Fruit fly (Drosophila melanogaster): Measurements from ENCODE around the gene CG17919.

CG17919 gene

DNA sequence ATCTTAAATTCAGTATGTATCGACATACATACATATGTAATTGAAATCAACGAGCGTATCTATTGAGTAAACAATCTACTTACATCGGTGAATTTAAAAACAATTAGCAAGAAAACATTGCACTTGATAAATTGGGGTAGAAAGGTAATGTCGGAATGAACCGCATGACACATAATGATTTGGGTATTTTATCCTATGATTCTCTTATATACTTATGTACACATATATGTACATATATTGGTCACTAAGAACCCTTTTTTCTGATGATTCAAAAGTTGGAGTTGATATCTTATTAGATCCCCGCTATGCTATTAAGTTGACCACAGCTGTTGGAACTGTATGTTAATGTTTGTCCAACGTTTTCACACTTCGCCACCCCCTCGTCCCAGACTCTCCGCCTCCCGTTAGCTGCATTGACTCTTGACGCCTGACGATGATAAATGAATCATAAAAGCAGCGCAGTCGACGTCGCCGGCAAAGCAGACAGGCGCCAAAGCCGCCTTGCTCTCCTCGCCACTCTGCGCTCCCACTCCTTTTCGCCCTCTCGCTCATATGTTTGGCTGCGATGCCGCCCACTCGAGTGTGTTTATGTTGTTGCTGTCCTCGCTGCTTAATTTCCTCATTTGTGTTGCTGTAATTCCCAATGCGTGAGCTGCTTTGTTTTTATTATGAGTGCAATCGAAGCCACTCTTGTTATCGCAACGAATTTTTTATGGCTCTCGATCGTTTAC is 9.2 kb downstream of the CG17919 start (continued):
- TF ChIP-seq ham (GFP tag; IDR thresholded peaks at IDR 0.05) = no peak
- peak; percentile 29 for TF ChIP-seq CG1233 (GFP tag; optimal IDR thresholded peaks at IDR 0.05)
- no peak for TF ChIP-seq CG4282 (GFP tag; optimal IDR thresholded peaks at IDR 0.05)
- no peak for TF ChIP-seq CG33557 (GFP tag; optimal IDR thresholded peaks at IDR 0.05)
- no peak for TF ChIP-seq CG15601 (tag; optimal IDR thresholded peaks at IDR 0.05)
- TF ChIP-seq nom (GFP tag; optimal IDR thresholded peaks at IDR 0.05) = no peak
- TF ChIP-seq CG12391 (tag; optimal IDR thresholded peaks at IDR 0.05) = peak; percentile 50
- peak; percentile 48 for TF ChIP-seq CG2712 (tag; optimal IDR thresholded peaks at IDR 0.05)
- no peak for TF ChIP-seq CG7271 (tag; optimal IDR thresholded peaks at IDR 0.05)
- peak; percentile 60 for TF ChIP-seq CG7839 (tag; optimal IDR thresholded peaks at IDR 0.05)
- TF ChIP-seq Abd-B (GFP tag; optimal IDR thresholded peaks at IDR 0.05) = no peak
- no peak for TF ChIP-seq CG12769 (tag; optimal IDR thresholded peaks at IDR 0.05)
- no peak for TF ChIP-seq Doc2 (GFP tag; IDR thresholded peaks at IDR 0.05)
- TF ChIP-seq GATAe (GFP tag; conservative IDR thresholded peaks at IDR 0.05) = no peak
- TF ChIP-seq amos (GFP tag; IDR thresholded peaks at IDR 0.05; ENCODE audit: partially characterized antibody) = no peak
- no peak for TF ChIP-seq disco-r (GFP tag; optimal IDR thresholded peaks at IDR 0.05)
- TF ChIP-seq CG14710 (tag; optimal IDR thresholded peaks at IDR 0.05) = peak; percentile 17
- TF ChIP-seq row (GFP tag; IDR thresholded peaks at IDR 0.05) = peak; percentile 44
- peak; percentile 45 for TF ChIP-seq pros (GFP tag; optimal IDR thresholded peaks at IDR 0.05)
- no peak for TF ChIP-seq HLH4C (GFP tag; IDR thresholded peaks at IDR 0.05; ENCODE audit: partially characterized antibody)
- no peak; the same call in 2 of the 3 replicates for TF ChIP-seq B-H1 (GFP tag; IDR thresholded peaks at IDR 0.05)
- TF ChIP-seq unpg (GFP tag; optimal IDR thresholded peaks at IDR 0.05) = peak; percentile 9
- no peak for TF ChIP-seq Dbx (GFP tag; IDR thresholded peaks at IDR 0.05)
- TF ChIP-seq CG12942 (GFP tag; optimal IDR thresholded peaks at IDR 0.05) = no peak
- no peak for TF ChIP-seq sisA (GFP tag; IDR thresholded peaks at IDR 0.05)
- TF ChIP-seq btn (GFP tag; optimal IDR thresholded peaks at IDR 0.05) = no peak
- TF ChIP-seq ind (GFP tag; optimal IDR thresholded peaks at IDR 0.05) = peak; percentile 2
- no peak for TF ChIP-seq Usf (GFP tag; optimal IDR thresholded peaks at IDR 0.05)
- TF ChIP-seq cad (GFP tag; optimal IDR thresholded peaks at IDR 0.05) = no peak
- no peak for TF ChIP-seq CG7963 (GFP tag; IDR thresholded peaks at IDR 0.05; ENCODE audit: partially characterized antibody)
- peak; percentile 70 for TF ChIP-seq dmrt99B (tag; optimal IDR thresholded peaks at IDR 0.05)
- TF ChIP-seq CG30431 (GFP tag; optimal IDR thresholded peaks at IDR 0.05) = no peak
- no peak for TF ChIP-seq trem (tag; optimal IDR thresholded peaks at IDR 0.05)
- TF ChIP-seq Nf-YB (GFP tag; optimal IDR thresholded peaks at IDR 0.05) = peak; percentile 10
- TF ChIP-seq crc (GFP tag; optimal IDR thresholded peaks at IDR 0.05) = no peak
- TF ChIP-seq CG5245 (GFP tag; optimal IDR thresholded peaks at IDR 0.05) = no peak
- TF ChIP-seq prd (optimal IDR thresholded peaks at IDR 0.05) = no peak
- TF ChIP-seq prd (GFP tag; IDR thresholded peaks at IDR 0.05) = no peak; the same call in 2 of the 3 replicates
- peak; percentile 7 for TF ChIP-seq CG17385 (GFP tag; optimal IDR thresholded peaks at IDR 0.05)
- TF ChIP-seq Gug (GFP tag; IDR thresholded peaks at IDR 0.05) = no peak
- TF ChIP-seq Atf3 (GFP tag; optimal IDR thresholded peaks at IDR 0.05) = no peak
- TF ChIP-seq CG12744 (GFP tag; optimal IDR thresholded peaks at IDR 0.05) = no peak
- peak; percentile 15 for TF ChIP-seq CG1602 (GFP tag; optimal IDR thresholded peaks at IDR 0.05)
- no peak for TF ChIP-seq wek (GFP tag; optimal IDR thresholded peaks at IDR 0.05)
- no peak for TF ChIP-seq CG9932 (GFP tag; IDR thresholded peaks at IDR 0.05)
- no peak for TF ChIP-seq CG13287 (GFP tag; IDR thresholded peaks at IDR 0.05; ENCODE audit: partially characterized antibody)
- no peak for TF ChIP-seq Hr3 (GFP tag; optimal IDR thresholded peaks at IDR 0.05)
- TF ChIP-seq CG1832 (GFP tag; optimal IDR thresholded peaks at IDR 0.05) = no peak
- TF ChIP-seq CG7928 (GFP tag; optimal IDR thresholded peaks at IDR 0.05) = no peak
- no peak for TF ChIP-seq gcm2 (GFP tag; optimal IDR thresholded peaks at IDR 0.05)

Measured in whole organism, embryonic.